Worm (Caenorhabditis elegans): ENCODE measurements around the gene col-158.
A peak's percentile ranks its signal among the peaks of the same experiment; 100 is the strongest.

DNA sequence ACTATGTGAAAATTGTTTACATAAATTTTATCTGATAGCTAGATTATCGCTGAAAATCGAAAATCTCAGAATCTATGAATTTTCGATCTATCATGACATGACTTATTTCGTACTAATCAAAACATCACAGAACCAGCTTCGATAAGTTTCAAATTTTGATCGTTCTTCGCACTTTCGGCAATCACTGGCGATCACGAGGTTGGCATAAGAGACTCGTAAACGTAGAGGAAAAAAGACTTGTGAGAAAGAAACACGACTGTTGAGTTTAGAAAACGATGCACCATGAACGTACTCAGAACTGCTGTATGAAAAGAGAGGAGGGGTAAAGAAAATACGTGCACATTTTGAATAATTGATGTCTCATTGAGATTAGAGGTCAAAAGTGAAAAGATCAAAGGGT lies 5.4 kb upstream of the col-158 start:
- TF ChIP-seq lsy-2 (tag; optimal IDR thresholded peaks at IDR 0.05) = peak in 1 of 2 experiments; percentile 79
- TF ChIP-seq ceh-16 (tag; optimal IDR thresholded peaks at IDR 0.05) = no peak
- TF ChIP-seq aly-2 (tag; optimal IDR thresholded peaks at IDR 0.05) = no peak
- TF ChIP-seq nhr-12 (tag; optimal IDR thresholded peaks at IDR 0.05) = no peak
- TF ChIP-seq skn-1 (tag; optimal IDR thresholded peaks at IDR 0.05) = no peak
- peak; percentile 45 for TF ChIP-seq ama-1 (optimal IDR thresholded peaks at IDR 0.05)
- TF ChIP-seq elt-3 (tag; optimal IDR thresholded peaks at IDR 0.05) = no peak
- TF ChIP-seq sma-3 (GFP tag; optimal IDR thresholded peaks at IDR 0.05) = peak; percentile 84
- TF ChIP-seq nhr-237 (tag; optimal IDR thresholded peaks at IDR 0.05) = no peak
- no peak for TF ChIP-seq ztf-1 (GFP tag; conservative IDR thresholded peaks at IDR 0.05)
- no peak for TF ChIP-seq dmd-4 (tag; optimal IDR thresholded peaks at IDR 0.05)
- peak; percentile 78 for TF ChIP-seq ztf-4 (tag; optimal IDR thresholded peaks at IDR 0.05)
- no peak for TF ChIP-seq elt-1 (tag; optimal IDR thresholded peaks at IDR 0.05)
- TF ChIP-seq unc-62 (GFP tag; optimal IDR thresholded peaks at IDR 0.05) = peak; percentile 39

Measured in whole organism, L2 larva.